Fruit fly (Drosophila melanogaster): ENCODE data around the gene BBIP1.

Gene BBIP1

DNA sequence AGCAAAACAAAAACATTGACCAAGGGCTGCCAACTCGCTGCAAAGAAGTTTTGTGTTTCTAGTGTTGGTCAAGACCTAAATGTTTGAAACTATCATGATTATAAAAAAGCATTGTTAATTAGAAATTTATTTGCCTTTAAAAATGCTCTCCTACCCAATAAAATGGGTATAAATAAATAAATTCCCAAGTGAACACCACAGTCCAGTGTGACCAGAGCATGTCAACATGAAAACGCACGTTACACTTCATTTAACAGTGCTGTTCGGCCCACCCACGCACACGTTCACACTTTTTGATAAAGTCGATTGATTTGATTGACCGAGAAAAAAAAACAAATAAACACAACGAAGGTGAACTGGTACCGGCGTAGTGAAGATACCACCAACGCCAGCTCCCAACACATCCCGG is at the start of gene BBIP1, which contains the start of the genes CG9356 and CG8135:
Gene BBIP1 (plus strand): TSS at position 282 of the 409 bp plus-strand sequence.
Gene CG9356 (minus strand): TSS at position 166 of the 409 bp plus-strand sequence.
Gene CG8135 (plus strand): TSS at position 282 of the 409 bp plus-strand sequence.
- no peak for TF ChIP-seq Myc (optimal IDR thresholded peaks at IDR 0.05)
- no peak for TF ChIP-seq ttk (optimal IDR thresholded peaks at IDR 0.05)
- no peak for TF ChIP-seq insv (optimal IDR thresholded peaks at IDR 0.05)
- TF ChIP-seq psq (optimal IDR thresholded peaks at IDR 0.05): no peak
- TF ChIP-seq Sin3A (optimal IDR thresholded peaks at IDR 0.05): no peak
- no peak for TF ChIP-seq h (optimal IDR thresholded peaks at IDR 0.05)

DNA sequence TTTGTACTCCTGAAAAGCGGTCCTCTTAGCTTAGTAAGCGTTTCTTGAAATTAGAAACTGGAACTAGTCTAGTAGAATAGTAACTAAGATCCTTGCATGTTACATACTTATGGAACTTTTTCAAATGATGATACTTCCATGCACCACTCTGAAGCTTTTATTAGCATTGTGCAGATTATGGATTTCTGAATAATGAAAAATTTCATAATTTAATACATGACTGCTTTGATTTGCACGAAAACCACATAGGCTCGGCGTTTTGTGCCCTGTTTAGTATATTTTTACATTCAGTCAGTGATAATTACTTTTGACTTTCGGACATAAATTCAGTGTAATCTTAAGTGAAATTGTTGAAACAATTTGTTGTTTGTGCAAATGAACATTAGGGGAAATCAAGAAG is 49.0 kb upstream of the BBIP1 start, which contains the start of gene CG43675:
Gene CG43675 (plus strand): TSS at position 301 of the 400 bp plus-strand sequence.
- TF ChIP-seq Sin3A (optimal IDR thresholded peaks at IDR 0.05): no peak
- no peak for TF ChIP-seq Myc (optimal IDR thresholded peaks at IDR 0.05)
- no peak for TF ChIP-seq insv (optimal IDR thresholded peaks at IDR 0.05)
- TF ChIP-seq psq (optimal IDR thresholded peaks at IDR 0.05): no peak
- no peak for TF ChIP-seq h (optimal IDR thresholded peaks at IDR 0.05)
- no peak for TF ChIP-seq ttk (optimal IDR thresholded peaks at IDR 0.05)

DNA sequence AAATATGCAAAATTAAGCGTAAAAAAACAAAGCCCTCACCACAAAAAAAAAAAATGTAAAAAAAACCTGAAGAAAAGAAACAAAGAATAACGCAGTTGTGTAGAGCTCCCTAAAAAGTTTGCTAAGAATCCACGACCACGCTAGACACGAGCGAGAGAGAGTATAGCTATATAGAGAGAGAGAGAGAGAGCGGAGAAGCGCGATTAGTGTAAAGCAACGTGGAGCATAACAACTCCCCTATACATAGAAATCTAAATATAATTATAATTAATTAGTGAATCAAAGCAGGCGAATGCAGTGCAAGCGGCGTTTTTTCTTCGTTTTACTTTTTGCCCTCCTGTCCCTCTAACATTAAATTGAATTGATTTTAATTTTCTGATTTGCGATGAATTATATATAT is 44.8 kb upstream of the BBIP1 start:
- TF ChIP-seq h (optimal IDR thresholded peaks at IDR 0.05): no peak
- TF ChIP-seq insv (optimal IDR thresholded peaks at IDR 0.05): no peak
- no peak for TF ChIP-seq ttk (optimal IDR thresholded peaks at IDR 0.05)
- no peak for TF ChIP-seq Sin3A (optimal IDR thresholded peaks at IDR 0.05)
- TF ChIP-seq Myc (optimal IDR thresholded peaks at IDR 0.05): no peak
- TF ChIP-seq psq (optimal IDR thresholded peaks at IDR 0.05): no peak

DNA sequence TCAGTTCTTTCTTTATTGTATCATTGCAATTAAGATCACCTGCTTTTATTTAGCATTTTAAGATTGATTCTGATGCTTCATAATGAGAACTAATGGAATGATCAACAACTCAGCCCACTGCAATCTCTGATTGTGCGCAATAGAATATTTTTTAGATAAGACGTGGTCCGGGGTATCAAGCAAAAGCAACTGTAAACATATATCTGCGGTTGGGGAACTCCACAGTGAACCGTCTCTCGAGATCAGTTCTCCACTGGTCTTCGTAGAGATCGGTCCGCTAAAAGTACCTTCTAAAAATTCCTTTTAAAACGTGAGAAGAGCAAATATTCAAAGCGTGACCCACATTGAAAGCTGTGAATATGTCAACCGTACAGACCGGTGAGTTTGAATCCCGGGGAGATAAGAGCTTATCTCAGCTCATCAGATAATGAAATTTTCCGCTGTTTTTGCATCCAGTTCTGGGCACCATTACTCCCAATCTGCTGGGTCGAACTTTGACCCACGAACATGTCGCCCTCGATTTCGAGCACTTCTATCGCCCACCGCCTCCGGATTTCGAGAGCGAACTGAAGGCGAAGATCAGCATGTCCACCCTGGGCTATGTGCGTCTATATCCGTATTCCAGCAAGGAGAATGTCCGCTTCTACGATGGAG is 41.0 kb upstream of the BBIP1 start, which contains the start of gene CG18473:
Gene CG18473 (plus strand): TSS at position 240 of the 654 bp plus-strand sequence.
- TF ChIP-seq ttk (optimal IDR thresholded peaks at IDR 0.05): no peak
- TF ChIP-seq Sin3A (optimal IDR thresholded peaks at IDR 0.05): no peak
- no peak for TF ChIP-seq h (optimal IDR thresholded peaks at IDR 0.05)
- TF ChIP-seq Myc (optimal IDR thresholded peaks at IDR 0.05): no peak
- no peak for TF ChIP-seq psq (optimal IDR thresholded peaks at IDR 0.05)
- no peak for TF ChIP-seq insv (optimal IDR thresholded peaks at IDR 0.05)

DNA sequence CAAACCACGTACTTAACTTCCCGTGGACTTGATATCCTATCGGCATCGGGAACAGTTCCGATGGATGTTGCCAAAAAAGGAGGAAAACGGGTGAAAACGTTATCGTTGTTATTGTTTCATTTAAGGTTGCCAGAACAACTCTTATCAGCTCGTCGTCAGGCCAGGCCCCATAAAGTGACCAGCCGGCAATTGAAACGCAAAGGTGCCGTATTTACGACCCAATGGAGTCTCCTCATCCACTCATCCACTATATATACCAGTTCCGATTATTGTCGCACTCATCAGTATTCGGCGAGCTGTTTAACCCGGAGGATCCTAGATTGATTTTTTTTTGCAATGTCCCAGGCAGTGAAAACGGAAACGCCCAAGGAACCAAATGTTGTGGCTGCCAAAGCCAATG is 39.1 kb upstream of the BBIP1 start, which contains the start of gene Srr:
Gene Srr (plus strand): TSS at position 278 of the 400 bp plus-strand sequence.
- TF ChIP-seq insv (optimal IDR thresholded peaks at IDR 0.05) (no peak), psq (optimal IDR thresholded peaks at IDR 0.05) (no peak), Myc (optimal IDR thresholded peaks at IDR 0.05) (no peak), Sin3A (optimal IDR thresholded peaks at IDR 0.05) (no peak), ttk (optimal IDR thresholded peaks at IDR 0.05) (no peak), h (optimal IDR thresholded peaks at IDR 0.05) (no peak)

DNA sequence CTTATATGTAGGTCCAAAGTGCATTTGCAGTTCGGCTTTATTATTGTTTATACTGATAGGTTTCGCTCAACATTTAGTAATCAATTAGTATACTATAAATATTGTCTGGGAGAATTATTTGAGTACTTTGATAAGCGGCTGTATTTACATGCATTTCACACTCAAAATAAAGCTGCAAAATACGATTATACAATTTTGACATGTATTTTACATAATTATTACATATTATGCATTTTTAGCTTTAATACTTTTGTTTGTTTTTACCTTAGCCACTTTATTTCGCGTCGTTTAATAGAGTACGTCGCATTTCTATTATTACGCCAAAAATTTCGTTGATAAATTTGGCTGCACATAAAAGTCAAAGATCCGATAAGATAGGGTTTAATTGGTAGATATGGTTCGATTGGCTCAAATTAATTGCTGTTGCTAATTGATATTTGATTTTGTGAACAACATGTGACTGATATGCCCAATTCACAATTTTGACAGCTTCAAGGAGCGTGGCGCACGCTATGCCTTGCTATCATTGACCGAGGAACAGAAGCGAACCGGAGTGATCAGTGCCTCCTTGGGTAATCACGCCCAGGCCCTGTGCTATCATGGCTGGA is 38.2 kb upstream of the BBIP1 start:
- TF ChIP-seq Myc (optimal IDR thresholded peaks at IDR 0.05) (no peak), Sin3A (optimal IDR thresholded peaks at IDR 0.05) (no peak), psq (optimal IDR thresholded peaks at IDR 0.05) (no peak), insv (optimal IDR thresholded peaks at IDR 0.05) (no peak), ttk (optimal IDR thresholded peaks at IDR 0.05) (no peak), h (optimal IDR thresholded peaks at IDR 0.05) (no peak)

DNA sequence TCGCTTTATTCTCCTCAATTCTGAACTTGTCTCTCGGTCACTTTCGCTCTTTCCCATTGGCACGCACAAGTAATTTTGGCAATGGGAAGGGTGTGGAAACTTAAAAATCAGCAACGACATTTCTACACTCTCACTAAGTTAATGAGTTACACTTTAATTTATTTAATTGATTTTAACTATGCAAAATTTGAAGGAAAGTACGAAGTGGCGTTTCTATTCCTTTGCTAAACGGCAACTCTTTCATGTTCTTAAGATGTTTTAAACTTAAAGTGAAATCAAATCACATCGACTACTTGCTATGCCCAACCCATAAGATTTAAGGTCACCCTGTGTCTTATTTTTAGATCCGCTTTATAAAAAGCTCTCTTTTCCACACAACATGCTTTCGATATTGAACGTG is 33.8 kb upstream of the BBIP1 start:
- TF ChIP-seq ttk (optimal IDR thresholded peaks at IDR 0.05) (no peak), h (optimal IDR thresholded peaks at IDR 0.05) (no peak), Myc (optimal IDR thresholded peaks at IDR 0.05) (no peak), Sin3A (optimal IDR thresholded peaks at IDR 0.05) (no peak), psq (optimal IDR thresholded peaks at IDR 0.05) (no peak), insv (optimal IDR thresholded peaks at IDR 0.05) (no peak)

DNA sequence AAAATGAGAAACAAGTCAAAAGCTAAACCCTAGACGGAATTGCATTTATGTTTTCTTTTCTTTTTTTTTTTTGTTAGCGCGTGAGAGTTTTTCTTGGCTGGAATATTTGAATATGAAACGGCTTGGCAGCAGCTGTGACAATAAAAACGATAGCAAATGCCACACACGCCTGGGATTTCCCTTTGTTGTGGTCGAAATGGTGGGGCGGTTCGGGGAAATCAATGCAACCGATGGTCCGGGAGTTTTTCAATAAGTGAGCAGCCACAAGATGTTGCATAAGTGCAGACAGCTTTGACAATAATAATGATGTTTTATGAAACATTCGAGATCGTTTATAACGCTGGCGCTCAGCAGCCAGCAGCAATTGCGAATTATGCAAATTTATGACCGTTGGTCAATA is 27.4 kb upstream of the BBIP1 start:
- TF ChIP-seq insv (optimal IDR thresholded peaks at IDR 0.05) (no peak), Sin3A (optimal IDR thresholded peaks at IDR 0.05) (no peak), h (optimal IDR thresholded peaks at IDR 0.05) (no peak), Myc (optimal IDR thresholded peaks at IDR 0.05) (no peak), psq (optimal IDR thresholded peaks at IDR 0.05) (no peak), ttk (optimal IDR thresholded peaks at IDR 0.05) (no peak)

DNA sequence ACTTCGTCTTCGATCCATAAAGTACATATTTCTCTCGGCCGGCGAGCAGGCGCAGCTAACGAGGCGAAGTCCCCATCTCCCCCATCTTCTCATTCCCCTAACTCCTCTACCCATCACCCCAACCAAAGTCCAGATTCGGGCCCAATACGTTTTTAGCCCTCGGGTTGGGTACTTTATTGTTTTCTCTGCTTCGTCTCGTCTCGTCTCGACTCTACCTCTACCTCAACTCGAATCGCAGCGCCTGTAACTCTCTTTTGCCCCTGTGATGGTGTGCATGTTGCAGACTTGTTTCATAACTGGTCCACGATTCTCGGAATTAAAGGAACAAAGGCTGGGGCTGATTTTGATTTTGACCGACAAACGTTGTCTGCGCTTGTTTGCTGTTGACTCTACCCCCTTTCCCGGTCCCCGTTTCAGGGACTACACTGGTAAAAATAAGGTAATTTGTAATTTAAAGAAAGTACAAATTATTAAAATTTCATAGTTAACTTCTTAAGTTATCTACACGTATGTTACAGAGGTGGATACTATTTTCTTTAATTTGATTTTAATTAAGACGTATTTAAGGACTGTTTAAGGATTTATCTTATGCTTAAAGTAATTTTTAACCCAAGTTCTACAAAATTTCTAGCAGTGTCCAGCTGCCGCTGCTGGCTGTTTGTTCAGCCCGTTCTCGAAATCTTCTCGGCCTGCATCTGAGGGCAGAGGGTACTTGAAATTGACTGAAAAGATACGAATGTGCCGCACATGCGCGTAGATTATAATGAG is 25.4 kb upstream of the BBIP1 start:
- TF ChIP-seq ttk (optimal IDR thresholded peaks at IDR 0.05) (no peak), Sin3A (optimal IDR thresholded peaks at IDR 0.05) (no peak), Myc (optimal IDR thresholded peaks at IDR 0.05) (no peak), insv (optimal IDR thresholded peaks at IDR 0.05) (no peak), h (optimal IDR thresholded peaks at IDR 0.05) (no peak), psq (optimal IDR thresholded peaks at IDR 0.05) (no peak)

DNA sequence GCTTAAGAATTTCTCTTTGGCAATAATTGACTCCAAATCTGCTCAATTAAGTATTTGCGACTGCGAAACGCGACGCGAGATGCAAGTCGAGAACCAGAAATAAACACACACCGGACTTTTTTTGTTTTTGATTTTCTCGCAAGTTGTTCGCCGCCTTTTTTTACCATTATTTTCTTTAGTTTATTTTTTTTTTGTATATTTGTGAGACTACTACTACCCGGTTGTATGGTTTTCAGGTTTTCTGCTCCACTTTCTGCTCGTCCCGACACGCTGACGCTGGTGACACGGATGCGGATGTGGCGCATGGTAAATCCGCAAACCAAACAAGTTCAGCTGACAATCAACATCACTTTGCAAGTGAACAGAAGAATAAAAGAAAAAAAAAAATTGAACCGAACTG is 23.2 kb upstream of the BBIP1 start:
- TF ChIP-seq insv (optimal IDR thresholded peaks at IDR 0.05) (no peak), Sin3A (optimal IDR thresholded peaks at IDR 0.05) (no peak), ttk (optimal IDR thresholded peaks at IDR 0.05) (no peak), psq (optimal IDR thresholded peaks at IDR 0.05) (no peak), Myc (optimal IDR thresholded peaks at IDR 0.05) (no peak), h (optimal IDR thresholded peaks at IDR 0.05) (no peak)

DNA sequence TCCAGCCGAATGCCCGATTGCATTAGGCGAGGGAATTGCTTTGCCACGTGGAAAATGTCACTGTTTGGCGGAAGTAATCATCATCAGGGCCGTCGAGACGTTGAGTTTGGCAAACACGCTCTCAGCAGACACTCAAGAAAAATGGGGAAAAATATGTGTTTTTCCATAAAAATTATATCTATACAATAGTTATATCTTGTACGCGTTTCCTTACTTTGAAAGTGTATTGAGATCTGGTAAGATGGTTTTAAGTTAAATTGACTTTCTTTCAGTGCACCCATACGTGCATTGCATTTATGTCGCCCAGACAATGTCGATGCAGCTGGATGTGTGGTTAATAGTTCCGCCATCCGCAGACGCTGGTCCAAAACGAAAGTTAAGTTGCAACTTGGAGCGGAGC is 18.2 kb upstream of the BBIP1 start:
- no peak for TF ChIP-seq Sin3A (optimal IDR thresholded peaks at IDR 0.05)
- TF ChIP-seq ttk (optimal IDR thresholded peaks at IDR 0.05): no peak
- TF ChIP-seq h (optimal IDR thresholded peaks at IDR 0.05): no peak
- TF ChIP-seq psq (optimal IDR thresholded peaks at IDR 0.05): no peak
- TF ChIP-seq insv (optimal IDR thresholded peaks at IDR 0.05): no peak
- TF ChIP-seq Myc (optimal IDR thresholded peaks at IDR 0.05): no peak

Data from Kc167 (cell line).